Fruit fly (Drosophila melanogaster) whole organism, embryonic: Measurements from ENCODE around the gene CG9903.

Experiments
- CG10565 ChIP-seq: fragments of 200-800 bp; sonication (Bioruptor generic); optimal IDR thresholded peaks from 3 replicates; lab custom pipeline; 2016; ENCODE audit warnings: missing biosample characterization, mild to moderate bottlenecking, missing genetic modification characterization
- CG11695 ChIP-seq: fragments of 200-800 bp; sonication (Bioruptor generic); IDR thresholded peaks from 3 replicates; pipeline ENCODE4 v1.3.6; 2022; ENCODE audit warnings: missing biosample characterization, missing genetic modification characterization
- CG12659 ChIP-seq: fragments of 200-800 bp; sonication (Bioruptor generic); optimal IDR thresholded peaks from 3 replicates; lab custom pipeline; 2017; ENCODE audit warnings: mild to moderate bottlenecking, missing biosample characterization, missing genetic modification reagents, missing genetic modification characterization
- CG12942 ChIP-seq: fragments of 200-800 bp; sonication (Bioruptor generic); optimal IDR thresholded peaks from 3 replicates; lab custom pipeline; 2016; ENCODE audit warnings: missing biosample characterization, missing genetic modification characterization
- CG13287 ChIP-seq: fragments of 200-800 bp; sonication (Bioruptor generic); IDR thresholded peaks from 2 replicates; pipeline ENCODE4 v1.3.6; 2022; ENCODE audit warnings: missing biosample characterization, missing genetic modification characterization; ENCODE audit not compliant: partially characterized antibody
- CG13296 ChIP-seq: fragments of 200-800 bp; sonication (Bioruptor generic); optimal IDR thresholded peaks from 3 replicates; lab custom pipeline; 2018; ENCODE audit warnings: missing biosample characterization, mild to moderate bottlenecking, missing genetic modification characterization
- CG14667 ChIP-seq: fragments of 200-800 bp; sonication (Bioruptor generic); IDR thresholded peaks from 2 replicates; pipeline ENCODE4 v1.3.6; 2022; ENCODE audit warnings: missing biosample characterization, missing genetic modification characterization
- CG14860 ChIP-seq: fragments of 200-800 bp; sonication (Bioruptor generic); IDR thresholded peaks from 3 replicates; pipeline ENCODE4 v1.3.6; 2022; ENCODE audit warnings: missing biosample characterization, missing genetic modification characterization; ENCODE audit not compliant: partially characterized antibody
- CG18599 ChIP-seq: fragments of 200-800 bp; sonication (Bioruptor generic); optimal IDR thresholded peaks from 3 replicates; lab custom pipeline; 2017; ENCODE audit warnings: missing biosample characterization, missing genetic modification characterization, mild to moderate bottlenecking, moderate library complexity, missing genetic modification reagents
- CG2120 ChIP-seq: fragments of 200-800 bp; sonication (Bioruptor generic); optimal IDR thresholded peaks from 3 replicates; lab custom pipeline; 2016; ENCODE audit warnings: missing biosample characterization, missing genetic modification characterization
- CG3407 ChIP-seq: fragments of 200-800 bp; sonication (Bioruptor generic); optimal IDR thresholded peaks from 2 replicates; lab custom pipeline; 2018; ENCODE audit warnings: missing biosample characterization, mild to moderate bottlenecking, missing genetic modification characterization
- CG34224 ChIP-seq: fragments of 200-800 bp; sonication (Bioruptor generic); IDR thresholded peaks from 3 replicates; pipeline ENCODE4 v1.3.6; 2022; ENCODE audit warnings: missing biosample characterization, missing genetic modification characterization; ENCODE audit not compliant: partially characterized antibody
- CG34376 ChIP-seq: fragments of 200-800 bp; sonication (Bioruptor generic); optimal IDR thresholded peaks from 2 replicates; lab custom pipeline; 2018; ENCODE audit warnings: missing biosample characterization, mild to moderate bottlenecking, missing genetic modification characterization
- CG4424 ChIP-seq: fragments of 200-800 bp; sonication (Bioruptor generic); optimal IDR thresholded peaks from 3 replicates; lab custom pipeline; 2016; ENCODE audit warnings: missing biosample characterization, missing genetic modification characterization
- CG6175 ChIP-seq: fragments of 200-800 bp; sonication (Bioruptor generic); IDR thresholded peaks from 3 replicates; pipeline ENCODE4 v1.3.6; 2022; ENCODE audit warnings: missing biosample characterization, missing genetic modification characterization
- CG6689 ChIP-seq: fragments of 200-800 bp; sonication (Bioruptor generic); IDR thresholded peaks from 2 replicates; pipeline ENCODE4 v1.3.6; 2022; ENCODE audit warnings: missing biosample characterization, missing genetic modification characterization
- CG6854 ChIP-seq: fragments of 200-800 bp; sonication (Bioruptor generic); optimal IDR thresholded peaks from 3 replicates; lab custom pipeline; 2017; ENCODE audit warnings: missing biosample characterization, mild to moderate bottlenecking, missing genetic modification characterization
- CG7357 ChIP-seq: fragments of 200-800 bp; sonication (Bioruptor generic); IDR thresholded peaks from 3 replicates; pipeline ENCODE4 v1.3.6; 2022; ENCODE audit warnings: missing biosample characterization, missing genetic modification characterization
- CG7745 ChIP-seq: fragments of 200-800 bp; sonication (Bioruptor generic); optimal IDR thresholded peaks from 2 replicates; lab custom pipeline; 2018; ENCODE audit warnings: missing biosample characterization, mild to moderate bottlenecking, missing genetic modification characterization, moderate library complexity
- CG8089 ChIP-seq: fragments of 200-800 bp; sonication (Bioruptor generic); optimal IDR thresholded peaks from 3 replicates; lab custom pipeline; 2016; ENCODE audit warnings: missing biosample characterization, missing genetic modification characterization
- CG9932 ChIP-seq: fragments of 200-800 bp; sonication (Bioruptor generic); IDR thresholded peaks from 2 replicates; pipeline ENCODE4 v1.3.6; 2022; ENCODE audit warnings: missing biosample characterization, missing genetic modification characterization
- CkIIα-i1 ChIP-seq: fragments of 200-800 bp; sonication (Bioruptor generic); IDR thresholded peaks from 2 replicates; pipeline ENCODE4 v1.3.6; 2022; ENCODE audit warnings: missing biosample characterization, missing genetic modification characterization
- Deaf1 ChIP-seq: fragments of 200-800 bp; optimal IDR thresholded peaks from 3 replicates; lab custom pipeline; 2019; ENCODE audit warnings: missing biosample characterization, mild to moderate bottlenecking, missing genetic modification characterization, moderate library complexity
- H15 ChIP-seq: fragments of 200-800 bp; sonication (Bioruptor generic); IDR thresholded peaks from 3 replicates; pipeline ENCODE4 v1.3.6; 2022; ENCODE audit warnings: missing biosample characterization, missing genetic modification characterization
- HmgZ ChIP-seq: fragments of 200-800 bp; sonication (Bioruptor generic); optimal IDR thresholded peaks from 2 replicates; lab custom pipeline; 2018; ENCODE audit warnings: missing biosample characterization, mild to moderate bottlenecking, missing genetic modification characterization
- Lhr ChIP-seq: fragments of 200-800 bp; sonication (Bioruptor generic); optimal IDR thresholded peaks from 3 replicates; lab custom pipeline; 2017; ENCODE audit warnings: mild to moderate bottlenecking, missing biosample characterization, missing genetic modification reagents, missing genetic modification characterization
- MBD-R2 ChIP-seq: fragments of 200-800 bp; sonication (Bioruptor generic); IDR thresholded peaks from 2 replicates; pipeline ENCODE4 v1.3.6; 2022; ENCODE audit warnings: missing biosample characterization, missing genetic modification characterization
- MESR4 ChIP-seq: fragments of 200-800 bp; sonication (Bioruptor generic); optimal IDR thresholded peaks from 2 replicates; lab custom pipeline; 2018; ENCODE audit warnings: missing biosample characterization, mild to moderate bottlenecking, missing genetic modification characterization, moderate library complexity
- Mad ChIP-seq: fragments of 200-800 bp; sonication (Bioruptor generic); optimal IDR thresholded peaks from 2 replicates; lab custom pipeline; 2016; ENCODE audit warnings: missing biosample characterization, missing genetic modification characterization
- Mrtf ChIP-seq: fragments of 200-800 bp; sonication (Bioruptor generic); IDR thresholded peaks from 3 replicates; pipeline ENCODE4 v1.3.6; 2022; ENCODE audit warnings: missing biosample characterization, missing genetic modification characterization
- NC2α ChIP-seq: fragments of 200-800 bp; sonication (Bioruptor generic); optimal IDR thresholded peaks from 2 replicates; lab custom pipeline; 2016; ENCODE audit warnings: missing biosample characterization, missing genetic modification characterization
- NFAT ChIP-seq: fragments of 200-800 bp; sonication (Bioruptor generic); IDR thresholded peaks from 2 replicates; pipeline ENCODE4 v1.3.6; 2022; ENCODE audit warnings: missing biosample characterization, missing genetic modification characterization
- YL-1 ChIP-seq: fragments of 200-800 bp; sonication (Bioruptor generic); optimal IDR thresholded peaks from 3 replicates; lab custom pipeline; 2017; ENCODE audit warnings: missing biosample characterization, mild to moderate bottlenecking, missing genetic modification characterization
- ac ChIP-seq: fragments of 200-800 bp; sonication (Bioruptor generic); optimal IDR thresholded peaks from 3 replicates; lab custom pipeline; 2017; ENCODE audit warnings: missing biosample characterization, mild to moderate bottlenecking, missing genetic modification characterization
- bbx ChIP-seq: fragments of 200-800 bp; sonication (Bioruptor generic); IDR thresholded peaks from 2 replicates; pipeline ENCODE4 v1.3.6; 2022; ENCODE audit warnings: missing biosample characterization, missing genetic modification characterization; ENCODE audit not compliant: partially characterized antibody
- dan ChIP-seq: fragments of 200-800 bp; sonication (Bioruptor generic); IDR thresholded peaks from 2 replicates; pipeline ENCODE4 v1.3.6; 2022; ENCODE audit warnings: missing biosample characterization, missing genetic modification characterization
- dmrt11E ChIP-seq: fragments of 200-800 bp; sonication (Bioruptor generic); optimal IDR thresholded peaks from 3 replicates; lab custom pipeline; 2018; ENCODE audit warnings: missing biosample characterization, mild to moderate bottlenecking, missing genetic modification characterization, moderate library complexity
- exex ChIP-seq: fragments of 200-800 bp; sonication (Bioruptor generic); optimal IDR thresholded peaks from 4 replicates; lab custom pipeline; 2018; ENCODE audit warnings: missing biosample characterization, mild to moderate bottlenecking, missing genetic modification characterization, moderate library complexity
- fu2 ChIP-seq: fragments of 200-800 bp; sonication (Bioruptor generic); optimal IDR thresholded peaks from 2 replicates; lab custom pipeline; 2016; ENCODE audit warnings: missing biosample characterization, missing genetic modification characterization
- gro ChIP-seq: fragments of 200-800 bp; sonication (Bioruptor generic); optimal IDR thresholded peaks from 2 replicates; lab custom pipeline; 2016; ENCODE audit warnings: missing biosample characterization, missing genetic modification characterization
- ham ChIP-seq: fragments of 200-800 bp; sonication (Bioruptor generic); IDR thresholded peaks from 2 replicates; pipeline ENCODE4 v1.3.6; 2022; ENCODE audit warnings: missing biosample characterization, missing genetic modification characterization
- lov ChIP-seq, 2 experiments: fragments of 200-800 bp in 1 of 2; fragments of >200 bp in 1 of 2; sonication (Bioruptor generic) in 1 of 2; IDR thresholded peaks in 1 of 2; optimal IDR thresholded peaks in 1 of 2; 2 replicates in 1 of 2; 3 replicates in 1 of 2; pipeline versions ENCODE4 v1.3.6 to Lab custom; 2017 to 2022; ENCODE audit warnings: missing biosample characterization in 1 of 2, missing genetic modification characterization in 1 of 2
- nau ChIP-seq: fragments of 200-800 bp; sonication (Bioruptor generic); optimal IDR thresholded peaks from 3 replicates; lab custom pipeline; 2017; ENCODE audit warnings: missing biosample characterization, mild to moderate bottlenecking, missing genetic modification characterization, missing genetic modification reagents
- nmo ChIP-seq: fragments of 200-800 bp; sonication (Bioruptor generic); optimal IDR thresholded peaks from 2 replicates; lab custom pipeline; 2018; ENCODE audit warnings: missing biosample characterization, mild to moderate bottlenecking, missing genetic modification characterization, moderate library complexity
- org-1 ChIP-seq: fragments of 200-800 bp; sonication (Bioruptor generic); optimal IDR thresholded peaks from 2 replicates; lab custom pipeline; 2017; ENCODE audit warnings: missing biosample characterization, missing genetic modification characterization
- pnt ChIP-seq: fragments of 200-800 bp; sonication (Bioruptor generic); optimal IDR thresholded peaks from 3 replicates; lab custom pipeline; 2016; ENCODE audit warnings: missing biosample characterization, missing genetic modification characterization
- ro ChIP-seq: fragments of 200-800 bp; sonication (Bioruptor generic); IDR thresholded peaks from 2 replicates; pipeline ENCODE4 v1.3.6; 2022; ENCODE audit warnings: missing biosample characterization, missing genetic modification characterization
- schlank ChIP-seq: fragments of 200-800 bp; sonication (Bioruptor generic); optimal IDR thresholded peaks from 2 replicates; lab custom pipeline; 2018; ENCODE audit warnings: missing biosample characterization, mild to moderate bottlenecking, missing genetic modification characterization
- scrt ChIP-seq: fragments of 200-800 bp; sonication (Bioruptor generic); optimal IDR thresholded peaks from 2 replicates; lab custom pipeline; 2018; ENCODE audit warnings: missing biosample characterization, mild to moderate bottlenecking, missing genetic modification characterization, moderate library complexity
- trem ChIP-seq: fragments of 200-800 bp; optimal IDR thresholded peaks from 3 replicates; lab custom pipeline; 2019; ENCODE audit warnings: missing biosample characterization, mild to moderate bottlenecking, missing genetic modification characterization, moderate library complexity
- twi ChIP-seq: fragments of 200-800 bp; optimal IDR thresholded peaks from 2 replicates; lab custom pipeline; 2019; ENCODE audit warnings: missing biosample characterization, mild to moderate bottlenecking, missing genetic modification characterization, moderate library complexity

Gene CG9903

dm6 chrX:16573659-16574058, 33.0 kb upstream of the CG9903 start (continued):
- TF ChIP-seq nmo (no peak), bbx (no peak), dmrt11E (peak; percentile 19), CG12659 (GFP tag; lab: Kevin White, UChicago) (no peak), CG13296 (GFP tag; lab: Kevin White, UChicago) (peak; percentile 62), Lhr (GFP tag; lab: Kevin White, UChicago) (no peak), CG10565 (GFP tag; lab: Kevin White, UChicago) (no peak), MBD-R2 (GFP tag; lab: Robert Waterston, UW) (no peak), schlank (no peak), YL-1 (no peak), ac (peak; percentile 8), CG34224 (GFP tag; lab: Robert Waterston, UW) (no peak), CG34376 (no peak), CG7357 (GFP tag; lab: Robert Waterston, UW) (no peak), CG3407 (GFP tag; lab: Kevin White, UChicago) (peak; percentile 13), NC2α (no peak), nau (GFP tag; lab: Kevin White, UChicago) (peak; percentile 30), CG13287 (GFP tag; lab: Robert Waterston, UW) (no peak), Mad (GFP tag; lab: Kevin White, UChicago) (no peak), lov (optimal IDR thresholded peaks at IDR 0.05; lab: Kevin White, UChicago) (no peak), lov (GFP tag; IDR thresholded peaks at IDR 0.05; lab: Robert Waterston, UW) (no peak), H15 (GFP tag; lab: Robert Waterston, UW) (no peak), CG14667 (GFP tag; lab: Robert Waterston, UW) (no peak), CG18599 (GFP tag; lab: Kevin White, UChicago) (peak; percentile 64), Mrtf (GFP tag; lab: Robert Waterston, UW) (no peak), CG9932 (no peak), CG6689 (no peak), gro (GFP tag; lab: Kevin White, UChicago) (no peak), ro (GFP tag; lab: Robert Waterston, UW) (no peak), Deaf1 (tag; lab: Kevin White, UChicago) (no peak), CG4424 (GFP tag; lab: Kevin White, UChicago) (no peak), HmgZ (tag; lab: Kevin White, UChicago) (no peak), CG14860 (no peak), fu2 (GFP tag; lab: Kevin White, UChicago) (no peak), CG12942 (peak; percentile 5), dan (GFP tag; lab: Robert Waterston, UW) (no peak), pnt (GFP tag; lab: Kevin White, UChicago) (peak; percentile 11), org-1 (GFP tag; lab: Kevin White, UChicago) (peak; percentile 31), CG11695 (GFP tag; lab: Robert Waterston, UW) (0 out of 3 replicates have a peak, but pooled peaks have one; percentile 38), exex (no peak), trem (tag; lab: Kevin White, UChicago) (no peak), CG6175 (GFP tag; lab: Robert Waterston, UW) (no peak), CkIIα-i1 (GFP tag; lab: Robert Waterston, UW) (no peak), twi (tag; lab: Kevin White, UChicago) (no peak), scrt (GFP tag; lab: Kevin White, UChicago) (peak; percentile 24), MESR4 (GFP tag; lab: Kevin White, UChicago) (no peak), CG6854 (peak; percentile 1), CG2120 (GFP tag; lab: Kevin White, UChicago) (peak; percentile 44), NFAT (GFP tag; lab: Robert Waterston, UW) (no peak), CG8089 (GFP tag; lab: Kevin White, UChicago) (no peak), ham (GFP tag; lab: Robert Waterston, UW) (no peak), CG7745 (tag; lab: Kevin White, UChicago) (no peak)
